Fruit fly (Drosophila melanogaster): ENCODE results near the gene CG15771.

Gene CG15771

dm6 chrX:5746864-5747861 is 8.2 kb upstream of the CG15771 start, which contains the start of the genes IntS6 and Rtel1 (continued):
- TF ChIP-seq Dp (GFP tag; optimal IDR thresholded peaks at IDR 0.05) (no peak), pzg (GFP tag; optimal IDR thresholded peaks at IDR 0.05) (peak; percentile 65), slbo (GFP tag; IDR thresholded peaks at IDR 0.05) (peak; percentile 95), Usf (GFP tag; optimal IDR thresholded peaks at IDR 0.05) (peak; percentile 83), D (optimal IDR thresholded peaks at IDR 0.05) (peak; percentile 12), D (GFP tag; optimal IDR thresholded peaks at IDR 0.05) (peak; percentile 79), NfI (GFP tag; optimal IDR thresholded peaks at IDR 0.05) (peak; percentile 91), pnt (GFP tag; optimal IDR thresholded peaks at IDR 0.05) (peak; percentile 92), Oli (tag; optimal IDR thresholded peaks at IDR 0.05) (peak; percentile 89), stwl (tag; optimal IDR thresholded peaks at IDR 0.05) (no peak), CG13894 (tag; optimal IDR thresholded peaks at IDR 0.05) (peak; percentile 88), CG14710 (tag; optimal IDR thresholded peaks at IDR 0.05) (peak; percentile 85), CG16779 (GFP tag; IDR thresholded peaks at IDR 0.05) (peak; percentile 81), repo (GFP tag; optimal IDR thresholded peaks at IDR 0.05) (peak; percentile 80), Side (GFP tag; optimal IDR thresholded peaks at IDR 0.05) (peak; percentile 88), zfh1 (GFP tag; IDR thresholded peaks at IDR 0.05) (peak; percentile 82), kni (GFP tag; optimal IDR thresholded peaks at IDR 0.05) (peak; percentile 76), CG10979 (tag; optimal IDR thresholded peaks at IDR 0.05) (peak; percentile 80), CG13624 (GFP tag; optimal IDR thresholded peaks at IDR 0.05) (peak; percentile 89), BtbVII (GFP tag; optimal IDR thresholded peaks at IDR 0.05) (peak; percentile 77), CG6791 (GFP tag; IDR thresholded peaks at IDR 0.05; ENCODE audit: partially characterized antibody) (peak; percentile 31; the same call in 1 of the 3 replicates), Sry-β (GFP tag; optimal IDR thresholded peaks at IDR 0.05) (peak; percentile 40), CG10321 (GFP tag; IDR thresholded peaks at IDR 0.05) (peak; percentile 96), CG17568 (GFP tag; optimal IDR thresholded peaks at IDR 0.05) (peak; percentile 84), sima (GFP tag; optimal IDR thresholded peaks at IDR 0.05) (peak; percentile 65), NFAT (GFP tag; IDR thresholded peaks at IDR 0.05) (peak; percentile 85), CG12391 (tag; optimal IDR thresholded peaks at IDR 0.05) (peak; percentile 88), CG2202 (tag; optimal IDR thresholded peaks at IDR 0.05) (peak; percentile 56), CG11560 (tag; IDR thresholded peaks at IDR 0.05) (peak; percentile 78; the same call in 2 of the 3 replicates), CG10431 (GFP tag; optimal IDR thresholded peaks at IDR 0.05) (peak; percentile 52), CG12659 (GFP tag; optimal IDR thresholded peaks at IDR 0.05) (peak; percentile 91), row (GFP tag; IDR thresholded peaks at IDR 0.05) (peak; percentile 98), Mad (GFP tag; optimal IDR thresholded peaks at IDR 0.05) (peak; percentile 80), ems (GFP tag; optimal IDR thresholded peaks at IDR 0.05) (peak; percentile 90), klu (GFP tag; IDR thresholded peaks at IDR 0.05) (peak; percentile 86), corto (GFP tag; optimal IDR thresholded peaks at IDR 0.05) (peak; percentile 41), Dll (GFP tag; IDR thresholded peaks at IDR 0.05; ENCODE audit: partially characterized antibody) (0 out of 4 replicates have a peak, but pooled peaks have one; percentile 24), Deaf1 (tag; optimal IDR thresholded peaks at IDR 0.05) (peak; percentile 96), zen2 (GFP tag; IDR thresholded peaks at IDR 0.05; ENCODE audit: partially characterized antibody) (no peak), YL-1 (GFP tag; optimal IDR thresholded peaks at IDR 0.05) (peak; percentile 52), wek (GFP tag; optimal IDR thresholded peaks at IDR 0.05) (peak; percentile 71), CG30403 (GFP tag; optimal IDR thresholded peaks at IDR 0.05) (peak; percentile 94), CG3838 (GFP tag; optimal IDR thresholded peaks at IDR 0.05) (peak; percentile 79), CG30431 (GFP tag; optimal IDR thresholded peaks at IDR 0.05) (peak; percentile 87), crp (GFP tag; optimal IDR thresholded peaks at IDR 0.05) (peak in 1 of 2 experiments; percentile 74), CG17829 (tag; optimal IDR thresholded peaks at IDR 0.05) (peak; percentile 85), CG15073 (GFP tag; optimal IDR thresholded peaks at IDR 0.05) (peak; percentile 38)

All from whole organism, embryonic.